Fruit fly (Drosophila melanogaster) whole organism, embryonic: ENCODE data around the gene CG31612.

Source experiments
- BEAF-32 ChIP-seq: fragments of 200-800 bp; sonication (Bioruptor generic); optimal IDR thresholded peaks from 3 replicates; lab custom pipeline; 2017; ENCODE audit warnings: missing biosample characterization, missing genetic modification characterization, mild to moderate bottlenecking, moderate library complexity, missing genetic modification reagents
- Bgb ChIP-seq: fragments of 200-800 bp; sonication (Bioruptor generic); IDR thresholded peaks from 2 replicates; pipeline ENCODE4 v1.3.6; 2022; ENCODE audit warnings: missing biosample characterization, missing genetic modification characterization; ENCODE audit not compliant: partially characterized antibody
- CG10366 ChIP-seq: fragments of 200-800 bp; sonication (Bioruptor generic); IDR thresholded peaks from 2 replicates; pipeline ENCODE4 v1.3.6; 2022; ENCODE audit warnings: missing biosample characterization, missing genetic modification characterization
- CG10431 ChIP-seq: fragments of 200-800 bp; sonication (Bioruptor generic); optimal IDR thresholded peaks from 3 replicates; lab custom pipeline; 2018; ENCODE audit warnings: missing biosample characterization, mild to moderate bottlenecking, missing genetic modification characterization
- CG10654 ChIP-seq: fragments of 200-800 bp; sonication (Bioruptor generic); optimal IDR thresholded peaks from 2 replicates; lab custom pipeline; 2016; ENCODE audit warnings: missing biosample characterization, missing genetic modification characterization
- CG11456 ChIP-seq: fragments of 200-800 bp; sonication (Bioruptor generic); IDR thresholded peaks from 3 replicates; pipeline ENCODE4 v1.3.6; 2022; ENCODE audit warnings: missing biosample characterization, missing genetic modification characterization
- CG11695 ChIP-seq: fragments of 200-800 bp; sonication (Bioruptor generic); IDR thresholded peaks from 3 replicates; pipeline ENCODE4 v1.3.6; 2022; ENCODE audit warnings: missing biosample characterization, missing genetic modification characterization
- CG14441 ChIP-seq: fragments of 200-800 bp; sonication (Bioruptor generic); IDR thresholded peaks from 2 replicates; pipeline ENCODE4 v1.3.6; 2022; ENCODE audit warnings: missing biosample characterization, missing genetic modification characterization
- CG17359 ChIP-seq: fragments of 200-800 bp; sonication (Bioruptor generic); optimal IDR thresholded peaks from 3 replicates; lab custom pipeline; 2018; ENCODE audit warnings: missing biosample characterization, mild to moderate bottlenecking, missing genetic modification characterization, moderate library complexity
- CG3163 ChIP-seq: fragments of 200-800 bp; sonication (Bioruptor generic); optimal IDR thresholded peaks from 3 replicates; lab custom pipeline; 2016; ENCODE audit warnings: missing biosample characterization, missing genetic modification characterization
- CG3407 ChIP-seq: fragments of 200-800 bp; sonication (Bioruptor generic); optimal IDR thresholded peaks from 2 replicates; lab custom pipeline; 2018; ENCODE audit warnings: missing biosample characterization, mild to moderate bottlenecking, missing genetic modification characterization
- CG4707 ChIP-seq: fragments of 200-800 bp; sonication (Bioruptor generic); optimal IDR thresholded peaks from 2 replicates; lab custom pipeline; 2018; ENCODE audit warnings: missing biosample characterization, mild to moderate bottlenecking, missing genetic modification characterization, moderate library complexity
- CG7745 ChIP-seq: fragments of 200-800 bp; sonication (Bioruptor generic); optimal IDR thresholded peaks from 2 replicates; lab custom pipeline; 2018; ENCODE audit warnings: missing biosample characterization, mild to moderate bottlenecking, missing genetic modification characterization, moderate library complexity
- CG8281 ChIP-seq: fragments of 200-800 bp; sonication (Bioruptor generic); optimal IDR thresholded peaks from 2 replicates; lab custom pipeline; 2018; ENCODE audit warnings: missing biosample characterization, mild to moderate bottlenecking, missing genetic modification characterization, moderate library complexity
- GATAe ChIP-seq: fragments of 200-800 bp; sonication (Bioruptor generic); conservative IDR thresholded peaks from 2 replicates; pipeline ENCODE4 v1.3.6; 2022; ENCODE audit warnings: missing biosample characterization, missing genetic modification characterization
- Hand ChIP-seq: fragments of 200-800 bp; sonication (Bioruptor generic); optimal IDR thresholded peaks from 2 replicates; lab custom pipeline; 2017; ENCODE audit warnings: mild to moderate bottlenecking, missing biosample characterization, missing genetic modification reagents, missing genetic modification characterization
- Hmr ChIP-seq: fragments of 200-800 bp; sonication (Bioruptor generic); optimal IDR thresholded peaks from 3 replicates; lab custom pipeline; 2017; ENCODE audit warnings: mild to moderate bottlenecking, missing biosample characterization, missing genetic modification reagents, missing genetic modification characterization
- Hr3 ChIP-seq: fragments of 200-800 bp; sonication (Bioruptor generic); optimal IDR thresholded peaks from 3 replicates; lab custom pipeline; 2016; ENCODE audit warnings: missing biosample characterization, missing genetic modification characterization
- Max ChIP-seq: fragments of 200-800 bp; sonication (Bioruptor generic); optimal IDR thresholded peaks from 2 replicates; lab custom pipeline; 2016; ENCODE audit warnings: missing biosample characterization, mild to moderate bottlenecking, missing genetic modification characterization
- NC2α ChIP-seq: fragments of 200-800 bp; sonication (Bioruptor generic); optimal IDR thresholded peaks from 2 replicates; lab custom pipeline; 2016; ENCODE audit warnings: missing biosample characterization, missing genetic modification characterization
- NK7.1 ChIP-seq: fragments of 200-800 bp; sonication (Bioruptor generic); optimal IDR thresholded peaks from 3 replicates; lab custom pipeline; 2016; ENCODE audit warnings: missing biosample characterization, missing genetic modification characterization
- Nf-YB ChIP-seq: fragments of 200-800 bp; sonication (Bioruptor generic); optimal IDR thresholded peaks from 3 replicates; lab custom pipeline; 2019; ENCODE audit warnings: missing biosample characterization, mild to moderate bottlenecking, missing genetic modification characterization, moderate library complexity
- Optix ChIP-seq: fragments of 200-800 bp; sonication (Bioruptor generic); IDR thresholded peaks from 3 replicates; pipeline ENCODE4 v1.3.6; 2022; ENCODE audit warnings: missing biosample characterization, missing genetic modification characterization
- Tbp ChIP-seq: fragments of >200 bp; optimal IDR thresholded peaks from 2 replicates; lab custom pipeline; 2018; ENCODE audit warnings: missing biosample characterization, missing genetic modification characterization
- br ChIP-seq: fragments of >200 bp; optimal IDR thresholded peaks from 2 replicates; lab custom pipeline; 2017
- chm ChIP-seq: fragments of 200-800 bp; sonication (Bioruptor generic); IDR thresholded peaks from 2 replicates; pipeline ENCODE4 v1.3.6; 2022; ENCODE audit warnings: missing biosample characterization, missing genetic modification characterization
- eve ChIP-seq, 2 experiments: fragments of >200 bp; optimal IDR thresholded peaks; 2 replicates each; lab custom pipeline; 2017; ENCODE audit warnings: missing biosample characterization in 2 of 2, missing genetic modification characterization in 2 of 2
- ewg ChIP-seq: fragments of 200-800 bp; sonication (Bioruptor generic); optimal IDR thresholded peaks from 3 replicates; lab custom pipeline; 2017; ENCODE audit warnings: mild to moderate bottlenecking, missing biosample characterization, missing genetic modification reagents, missing genetic modification characterization
- eyg ChIP-seq: fragments of 200-800 bp; sonication (Bioruptor generic); optimal IDR thresholded peaks from 3 replicates; lab custom pipeline; 2016; ENCODE audit warnings: missing biosample characterization, missing genetic modification characterization
- fd96Cb ChIP-seq: fragments of 200-800 bp; sonication (Bioruptor generic); optimal IDR thresholded peaks from 2 replicates; lab custom pipeline; 2018; ENCODE audit warnings: missing biosample characterization, mild to moderate bottlenecking, missing genetic modification characterization, moderate library complexity
- gce ChIP-seq: fragments of 200-800 bp; sonication (Bioruptor generic); IDR thresholded peaks from 3 replicates; pipeline ENCODE4 v1.3.6; 2022; ENCODE audit warnings: missing biosample characterization, missing genetic modification characterization
- gsb ChIP-seq: fragments of 200-800 bp; sonication (Bioruptor generic); IDR thresholded peaks from 2 replicates; pipeline ENCODE4 v1.3.6; 2022; ENCODE audit warnings: missing biosample characterization, missing genetic modification characterization
- gsb-n ChIP-seq: fragments of 200-800 bp; sonication (Bioruptor generic); optimal IDR thresholded peaks from 3 replicates; lab custom pipeline; 2018; ENCODE audit warnings: missing biosample characterization, mild to moderate bottlenecking, missing genetic modification characterization
- knrl ChIP-seq: fragments of 200-800 bp; sonication (Bioruptor generic); IDR thresholded peaks from 3 replicates; pipeline ENCODE4 v1.3.6; 2022; ENCODE audit warnings: missing biosample characterization, missing genetic modification characterization; ENCODE audit not compliant: partially characterized antibody
- lbe ChIP-seq: fragments of 200-800 bp; sonication (Bioruptor generic); optimal IDR thresholded peaks from 2 replicates; lab custom pipeline; 2016; ENCODE audit warnings: missing biosample characterization, mild to moderate bottlenecking, missing genetic modification characterization
- mam ChIP-seq: fragments of 200-800 bp; sonication (Bioruptor generic); optimal IDR thresholded peaks from 3 replicates; lab custom pipeline; 2016; ENCODE audit warnings: missing biosample characterization, missing genetic modification characterization
- mld ChIP-seq: fragments of 200-800 bp; sonication (Bioruptor generic); IDR thresholded peaks from 3 replicates; pipeline ENCODE4 v1.3.6; 2022; ENCODE audit warnings: missing biosample characterization, missing genetic modification characterization; ENCODE audit not compliant: partially characterized antibody
- pros ChIP-seq: fragments of 200-800 bp; sonication (Bioruptor generic); optimal IDR thresholded peaks from 3 replicates; lab custom pipeline; 2019; ENCODE audit warnings: missing biosample characterization, mild to moderate bottlenecking, missing genetic modification characterization, moderate library complexity
- psq ChIP-seq: fragments of 200-800 bp; sonication (Bioruptor generic); optimal IDR thresholded peaks from 2 replicates; lab custom pipeline; 2017; ENCODE audit warnings: missing biosample characterization, missing genetic modification characterization
- ro ChIP-seq: fragments of 200-800 bp; sonication (Bioruptor generic); IDR thresholded peaks from 2 replicates; pipeline ENCODE4 v1.3.6; 2022; ENCODE audit warnings: missing biosample characterization, missing genetic modification characterization
- run ChIP-seq: fragments of 200-800 bp; sonication (Bioruptor generic); optimal IDR thresholded peaks from 3 replicates; lab custom pipeline; 2018; ENCODE audit warnings: missing biosample characterization, mild to moderate bottlenecking, missing genetic modification characterization
- salm ChIP-seq: fragments of 200-800 bp; sonication (Bioruptor generic); optimal IDR thresholded peaks from 2 replicates; lab custom pipeline; 2018; ENCODE audit warnings: missing biosample characterization, mild to moderate bottlenecking, missing genetic modification characterization
- sens ChIP-seq: fragments of 200-800 bp; sonication (Bioruptor generic); peaks from one replicate; lab custom pipeline; 2016; ENCODE audit warnings: missing biosample characterization, missing genetic modification characterization
- sima ChIP-seq: fragments of 200-800 bp; sonication (Bioruptor generic); optimal IDR thresholded peaks from 2 replicates; lab custom pipeline; 2016; ENCODE audit warnings: missing biosample characterization, missing genetic modification characterization
- sisA ChIP-seq: fragments of 200-800 bp; sonication (Bioruptor generic); IDR thresholded peaks from 2 replicates; pipeline ENCODE4 v1.3.6; 2022; ENCODE audit warnings: missing biosample characterization, missing genetic modification characterization
- tna ChIP-seq: fragments of 200-800 bp; sonication (Bioruptor generic); IDR thresholded peaks from 2 replicates; pipeline ENCODE4 v1.3.6; 2022; ENCODE audit warnings: missing biosample characterization, missing genetic modification characterization; ENCODE audit not compliant: partially characterized antibody
- ttk ChIP-seq: fragments of 200-800 bp; sonication (Bioruptor generic); IDR thresholded peaks from 2 replicates; pipeline ENCODE4 v2.1.2; 2022; ENCODE audit warnings: missing biosample characterization, missing genetic modification characterization
- tup ChIP-seq: fragments of 200-800 bp; sonication (Bioruptor generic); optimal IDR thresholded peaks from 2 replicates; lab custom pipeline; 2016; ENCODE audit warnings: missing biosample characterization, mild to moderate bottlenecking, missing genetic modification characterization, moderate library complexity
- vfl ChIP-seq: fragments of 200-800 bp; sonication (Bioruptor generic); optimal IDR thresholded peaks from 2 replicates; lab custom pipeline; 2016; ENCODE audit warnings: missing biosample characterization, missing genetic modification characterization

The CG31612 gene

dm6 chr2L:21827900-21828790 is 32.9 kb upstream of the CG31612 start, which contains the start of gene tsh (continued):
- TF ChIP-seq vfl (GFP tag; lab: Kevin White, UChicago) (no peak), br (lab: Kevin White, UChicago) (no peak), NK7.1 (no peak), CG14441 (GFP tag; lab: Robert Waterston, UW) (no peak), CG4707 (GFP tag; lab: Kevin White, UChicago) (no peak), Bgb (GFP tag; lab: Robert Waterston, UW) (peak; percentile 42), Hmr (GFP tag; lab: Kevin White, UChicago) (no peak), CG11456 (no peak), CG10654 (GFP tag; lab: Kevin White, UChicago) (no peak), pros (GFP tag; lab: Kevin White, UChicago) (peak; percentile 29), CG11695 (0 out of 3 replicates have a peak, but pooled peaks have one; percentile 6), GATAe (GFP tag; lab: Robert Waterston, UW) (no peak), CG3407 (GFP tag; lab: Kevin White, UChicago) (no peak), eve (GFP tag; optimal IDR thresholded peaks at IDR 0.05; lab: Kevin White, UChicago) (no peak), CG7745 (tag; lab: Kevin White, UChicago) (no peak), run (no peak), gce (GFP tag; lab: Robert Waterston, UW) (peak; percentile 68; the same call in 2 of the 3 replicates), NC2α (GFP tag; lab: Kevin White, UChicago) (no peak), psq (peak; percentile 10), CG3163 (GFP tag; lab: Kevin White, UChicago) (peak; percentile 77), ro (GFP tag; lab: Robert Waterston, UW) (no peak), sens (GFP tag; lab: Kevin White, UChicago) (peak; percentile 88), Nf-YB (peak; percentile 92), tna (GFP tag; lab: Robert Waterston, UW) (no peak), Hand (GFP tag; lab: Kevin White, UChicago) (no peak), tup (GFP tag; lab: Kevin White, UChicago) (no peak), CG10366 (GFP tag; lab: Robert Waterston, UW) (no peak), lbe (GFP tag; lab: Kevin White, UChicago) (no peak), sima (GFP tag; lab: Kevin White, UChicago) (no peak), gsb-n (tag; lab: Kevin White, UChicago) (peak; percentile 49), CG10431 (GFP tag; lab: Kevin White, UChicago) (no peak), mld (0 out of 3 replicates have a peak, but pooled peaks have one; percentile 48), Hr3 (GFP tag; lab: Kevin White, UChicago) (no peak), mam (GFP tag; lab: Kevin White, UChicago) (no peak), gsb (no peak), CG17359 (no peak), ewg (GFP tag; lab: Kevin White, UChicago) (peak; percentile 58), sisA (GFP tag; lab: Robert Waterston, UW) (no peak), CG8281 (no peak), Optix (GFP tag; lab: Robert Waterston, UW) (no peak), Tbp (GFP tag; lab: Kevin White, UChicago) (no peak), chm (GFP tag; lab: Robert Waterston, UW) (peak; percentile 17; the same call in 1 of the 2 replicates), ttk (GFP tag; lab: Robert Waterston, UW) (no peak), knrl (GFP tag; lab: Robert Waterston, UW) (no peak), Max (GFP tag; lab: Kevin White, UChicago) (no peak), salm (tag; lab: Kevin White, UChicago) (no peak), BEAF-32 (no peak), fd96Cb (no peak), eyg (GFP tag; lab: Kevin White, UChicago) (no peak)
